Fruit fly (Drosophila melanogaster) whole organism, pupa: Measurements from ENCODE around the gene CG7299.

Source experiments
- CG4496 ChIP-seq: fragments of 200-800 bp; sonication (Bioruptor generic); IDR thresholded peaks from 3 replicates; pipeline ENCODE4 v1.3.6; 2022; ENCODE audit warnings: missing biosample characterization, missing genetic modification characterization
- CG8301 ChIP-seq: fragments of 200-800 bp; sonication (Bioruptor generic); optimal IDR thresholded peaks from 2 replicates; lab custom pipeline; 2018; ENCODE audit warnings: missing biosample characterization, mild to moderate bottlenecking, missing genetic modification characterization
- EcR ChIP-seq: fragments of 200-800 bp; sonication (Bioruptor generic); optimal IDR thresholded peaks from 3 replicates; lab custom pipeline; 2019; ENCODE audit warnings: missing biosample characterization, missing genetic modification characterization, mild to moderate bottlenecking, moderate library complexity, missing genetic modification reagents
- Pif1B ChIP-seq: fragments of 200-800 bp; sonication (Bioruptor generic); optimal IDR thresholded peaks from 3 replicates; lab custom pipeline; 2016; ENCODE audit warnings: missing biosample characterization, missing genetic modification characterization
- rn ChIP-seq: fragments of 200-800 bp; sonication (Bioruptor generic); IDR thresholded peaks from 2 replicates; pipeline ENCODE4 v1.3.6; 2022; ENCODE audit warnings: missing biosample characterization, missing genetic modification characterization

dm6 chr2L:10654520-10654919 lies 29.7 kb downstream of the CG7299 start:
- no peak for TF ChIP-seq Pif1B
- TF ChIP-seq CG8301: no peak
- no peak for TF ChIP-seq rn (GFP tag; lab: Robert Waterston, UW)
- no peak for TF ChIP-seq CG4496 (GFP tag; lab: Robert Waterston, UW)
- no peak for TF ChIP-seq EcR
